Fruit fly (Drosophila melanogaster): ENCODE measurements around the gene Ykt6.

Ykt6 gene

dm6 chrX:7938482-7938804 is 18.2 kb downstream of the Ykt6 start:
- TF ChIP-seq Pif1B (GFP tag; optimal IDR thresholded peaks at IDR 0.05), result no peak
- TF ChIP-seq CG14655 (GFP tag; optimal IDR thresholded peaks at IDR 0.05), result no peak
- TF ChIP-seq EcR (GFP tag; optimal IDR thresholded peaks at IDR 0.05), result no peak
- TF ChIP-seq CG13204 (GFP tag; optimal IDR thresholded peaks at IDR 0.05), result no peak
- no peak for TF ChIP-seq Pif1A (GFP tag; optimal IDR thresholded peaks at IDR 0.05)
- no peak for TF ChIP-seq CG17806 (tag; optimal IDR thresholded peaks at IDR 0.05)
- TF ChIP-seq CG32121 (GFP tag; IDR thresholded peaks at IDR 0.05), result no peak
- TF ChIP-seq rn (GFP tag; IDR thresholded peaks at IDR 0.05), result no peak
- TF ChIP-seq CG8159 (tag; optimal IDR thresholded peaks at IDR 0.05), result no peak
- TF ChIP-seq CG9948 (tag; optimal IDR thresholded peaks at IDR 0.05), result no peak
- TF ChIP-seq fd96Ca (GFP tag; IDR thresholded peaks at IDR 0.05), result no peak
- no peak for TF ChIP-seq CG10348 (GFP tag; IDR thresholded peaks at IDR 0.05)
- no peak for TF ChIP-seq CG15710 (tag; optimal IDR thresholded peaks at IDR 0.05)
- no peak for TF ChIP-seq D1 (tag; optimal IDR thresholded peaks at IDR 0.05)
- TF ChIP-seq Ets98B (GFP tag; IDR thresholded peaks at IDR 0.05), result no peak
- no peak for TF ChIP-seq CG34367 (tag; optimal IDR thresholded peaks at IDR 0.05)
- TF ChIP-seq CG8301 (tag; optimal IDR thresholded peaks at IDR 0.05), result no peak

dm6 chrX:7944151-7944713 is 24.0 kb downstream of the Ykt6 start:
- peak; percentile 9 for TF ChIP-seq CG13204 (GFP tag; optimal IDR thresholded peaks at IDR 0.05)
- no peak for TF ChIP-seq CG34367 (tag; optimal IDR thresholded peaks at IDR 0.05)

- TF ChIP-seq CG4496 (GFP tag; IDR thresholded peaks at IDR 0.05) (peak; percentile 76), CG10348 (GFP tag; IDR thresholded peaks at IDR 0.05) (peak; percentile 50; the same call in 1 of the 2 replicates), Pif1B (GFP tag; optimal IDR thresholded peaks at IDR 0.05) (peak; percentile 28), CG15710 (tag; optimal IDR thresholded peaks at IDR 0.05) (peak; percentile 52), Ets98B (GFP tag; IDR thresholded peaks at IDR 0.05) (peak; percentile 28), CG9948 (tag; optimal IDR thresholded peaks at IDR 0.05) (peak; percentile 57), CG8159 (tag; optimal IDR thresholded peaks at IDR 0.05) (peak; percentile 55), D1 (tag; optimal IDR thresholded peaks at IDR 0.05) (no peak), CG14655 (GFP tag; optimal IDR thresholded peaks at IDR 0.05) (peak; percentile 72), CG34367 (tag; optimal IDR thresholded peaks at IDR 0.05) (peak; percentile 17), gl (tag; optimal IDR thresholded peaks at IDR 0.05) (no peak), CG8301 (tag; optimal IDR thresholded peaks at IDR 0.05) (peak; percentile 65), CG13204 (GFP tag; optimal IDR thresholded peaks at IDR 0.05) (no peak), EcR (GFP tag; optimal IDR thresholded peaks at IDR 0.05) (peak; percentile 46), rn (GFP tag; IDR thresholded peaks at IDR 0.05) (no peak), CG12605 (GFP tag; IDR thresholded peaks at IDR 0.05) (no peak; the same call in none of the 2 replicates), fd96Ca (GFP tag; IDR thresholded peaks at IDR 0.05) (peak; percentile 73; the same call in 2 of the 3 replicates), Pif1A (GFP tag; optimal IDR thresholded peaks at IDR 0.05) (peak; percentile 60), CG32121 (GFP tag; IDR thresholded peaks at IDR 0.05) (peak; percentile 30; the same call in 1 of the 2 replicates), CG17806 (tag; optimal IDR thresholded peaks at IDR 0.05) (peak; percentile 38), Snoo (tag; optimal IDR thresholded peaks at IDR 0.05) (peak; percentile 60)
Measured at dm6 chrX:7944772-7945722, 24.8 kb downstream of the Ykt6 start.

- TF ChIP-seq Ets98B (GFP tag; IDR thresholded peaks at IDR 0.05) (peak; percentile 76), fd96Ca (GFP tag; IDR thresholded peaks at IDR 0.05) (peak; percentile 71), Pif1B (GFP tag; optimal IDR thresholded peaks at IDR 0.05) (peak; percentile 79), CG10348 (GFP tag; IDR thresholded peaks at IDR 0.05) (no peak), CG14655 (GFP tag; optimal IDR thresholded peaks at IDR 0.05) (no peak), CG9948 (tag; optimal IDR thresholded peaks at IDR 0.05) (peak; percentile 38), CG4496 (GFP tag; IDR thresholded peaks at IDR 0.05) (peak; percentile 92), CG12605 (GFP tag; IDR thresholded peaks at IDR 0.05) (peak; percentile 78), CG17806 (tag; optimal IDR thresholded peaks at IDR 0.05) (peak; percentile 53), CG32121 (GFP tag; IDR thresholded peaks at IDR 0.05) (peak; percentile 62; the same call in 1 of the 2 replicates), CG15710 (tag; optimal IDR thresholded peaks at IDR 0.05) (peak; percentile 73), CG8159 (tag; optimal IDR thresholded peaks at IDR 0.05) (peak; percentile 67), EcR (GFP tag; optimal IDR thresholded peaks at IDR 0.05) (peak; percentile 85), CG34367 (tag; optimal IDR thresholded peaks at IDR 0.05) (peak; percentile 76), Snoo (tag; optimal IDR thresholded peaks at IDR 0.05) (peak; percentile 48), gl (tag; optimal IDR thresholded peaks at IDR 0.05) (peak; percentile 93), Pif1A (GFP tag; optimal IDR thresholded peaks at IDR 0.05) (peak; percentile 81), CG8301 (tag; optimal IDR thresholded peaks at IDR 0.05) (no peak), CG13204 (GFP tag; optimal IDR thresholded peaks at IDR 0.05) (peak; percentile 91), rn (GFP tag; IDR thresholded peaks at IDR 0.05) (peak; percentile 42; the same call in 1 of the 2 replicates), D1 (tag; optimal IDR thresholded peaks at IDR 0.05) (no peak)
Measured at dm6 chrX:7946858-7947313, 26.7 kb downstream of the Ykt6 start, which contains the start of gene orion. Gene orion (minus strand): TSS chrX:7946908.

- TF ChIP-seq gl (tag; optimal IDR thresholded peaks at IDR 0.05) (no peak), CG32121 (GFP tag; IDR thresholded peaks at IDR 0.05) (no peak), Ets98B (GFP tag; IDR thresholded peaks at IDR 0.05) (no peak), CG8159 (tag; optimal IDR thresholded peaks at IDR 0.05) (no peak), CG15710 (tag; optimal IDR thresholded peaks at IDR 0.05) (no peak), D1 (tag; optimal IDR thresholded peaks at IDR 0.05) (no peak), Pif1A (GFP tag; optimal IDR thresholded peaks at IDR 0.05) (no peak), Snoo (tag; optimal IDR thresholded peaks at IDR 0.05) (no peak), CG12605 (GFP tag; IDR thresholded peaks at IDR 0.05) (no peak), CG4496 (GFP tag; IDR thresholded peaks at IDR 0.05) (no peak), CG10348 (GFP tag; IDR thresholded peaks at IDR 0.05) (no peak), CG13204 (GFP tag; optimal IDR thresholded peaks at IDR 0.05) (no peak), CG17806 (tag; optimal IDR thresholded peaks at IDR 0.05) (no peak), rn (GFP tag; IDR thresholded peaks at IDR 0.05) (no peak), CG9948 (tag; optimal IDR thresholded peaks at IDR 0.05) (no peak), fd96Ca (GFP tag; IDR thresholded peaks at IDR 0.05) (no peak), Pif1B (GFP tag; optimal IDR thresholded peaks at IDR 0.05) (no peak), CG14655 (GFP tag; optimal IDR thresholded peaks at IDR 0.05) (no peak)
Measured at dm6 chrX:7955890-7956289, 35.7 kb downstream of the Ykt6 start, which contains the start of the genes CG15332 and CG15330. Gene CG15332 (minus strand): TSS chrX:7955990. Gene CG15330 (plus strand): TSS chrX:7956064.
